Worm (Caenorhabditis elegans) whole organism, L4 larva: ENCODE measurements around the gene B0303.4.

Experiments
- R02D3.7 ChIP-seq: fragments of 150-350 bp; sonication (generic microtip); optimal IDR thresholded peaks from 3 replicates; lab custom pipeline; 2014; ENCODE audit warnings: missing biosample characterization, missing genetic modification characterization
- Y105C5A.15 ChIP-seq: fragments of 200-800 bp; sonication (Bioruptor generic); IDR thresholded peaks from 2 replicates; pipeline ENCODE4 v1.3.6; 2022; ENCODE audit warnings: missing genetic modification characterization, missing compliant biosample characterization
- Y75B8A.6 ChIP-seq: fragments of 200-800 bp; sonication (Bioruptor generic); IDR thresholded peaks from 2 replicates; pipeline ENCODE4 v1.3.6; 2022; ENCODE audit warnings: missing genetic modification reagents, missing genetic modification characterization, missing compliant biosample characterization
- aha-1 ChIP-seq: fragments of 150-350 bp; peaks from one replicate; lab custom pipeline; 2014; ENCODE audit warnings: missing biosample characterization, missing genetic modification characterization
- ama-1 ChIP-seq: fragments of 150-350 bp; optimal IDR thresholded peaks from 2 replicates; lab custom pipeline; 2014; ENCODE audit warnings: inconsistent platforms, mixed read lengths
- attf-4 ChIP-seq: sonication (generic microtip); optimal IDR thresholded peaks from 3 replicates; lab custom pipeline; 2017; ENCODE audit warnings: missing biosample characterization, missing genetic modification characterization
- ceh-28 ChIP-seq: fragments of 150-350 bp; optimal IDR thresholded peaks from 2 replicates; lab custom pipeline; 2014; ENCODE audit warnings: missing biosample characterization, missing genetic modification reagents, missing genetic modification characterization
- ctbp-1 ChIP-seq: fragments of 200-800 bp; sonication (Bioruptor generic); IDR thresholded peaks from 2 replicates; pipeline ENCODE4 v1.3.6; 2022; ENCODE audit warnings: missing genetic modification reagents, missing genetic modification characterization, missing compliant biosample characterization
- daf-16 ChIP-seq, 3 experiments: sonication (generic microtip); optimal IDR thresholded peaks; 2 replicates each; lab custom pipeline; 2016 to 2017; ENCODE audit warnings: missing genetic modification characterization in 3 of 3, missing genetic modification reagents in 3 of 3, mild to moderate bottlenecking in 2 of 3, missing compliant biosample characterization in 2 of 3, missing biosample characterization in 1 of 3, moderate library complexity in 1 of 3
- dmd-6 ChIP-seq: fragments of 200-800 bp; sonication (Bioruptor generic); IDR thresholded peaks from 2 replicates; pipeline ENCODE4 v1.3.6; 2022; ENCODE audit warnings: missing genetic modification reagents, missing genetic modification characterization, missing compliant biosample characterization
- dve-1 ChIP-seq: sonication (generic microtip); optimal IDR thresholded peaks from 2 replicates; lab custom pipeline; 2017; ENCODE audit warnings: antibody characterized with exemption, mild to moderate bottlenecking, missing genetic modification characterization, missing compliant biosample characterization; ENCODE audit not compliant: insufficient read depth
- hif-1 ChIP-seq, 2 experiments: sonication (generic microtip); optimal IDR thresholded peaks; 2 replicates each; lab custom pipeline; 2016 to 2017; ENCODE audit warnings: missing compliant biosample characterization in 2 of 2, missing genetic modification characterization in 2 of 2, missing genetic modification reagents in 2 of 2, missing genotype in 2 of 2, mild to moderate bottlenecking in 1 of 2
- hlh-11 ChIP-seq: fragments of 200-800 bp; sonication (Bioruptor generic); optimal IDR thresholded peaks from 2 replicates; lab custom pipeline; 2018; ENCODE audit warnings: mild to moderate bottlenecking, missing genetic modification characterization, missing compliant biosample characterization
- hlh-30 ChIP-seq: sonication (generic microtip); optimal IDR thresholded peaks from 2 replicates; lab custom pipeline; 2017; ENCODE audit warnings: antibody characterized with exemption, mild to moderate bottlenecking, missing genetic modification characterization, missing compliant biosample characterization; ENCODE audit not compliant: insufficient read depth
- jun-1 ChIP-seq: fragments of 150-350 bp; optimal IDR thresholded peaks from 2 replicates; lab custom pipeline; 2014; ENCODE audit warnings: missing biosample characterization, missing genetic modification reagents, missing genetic modification characterization
- lin-38 ChIP-seq: fragments of 200-800 bp; sonication (Bioruptor generic); IDR thresholded peaks from 2 replicates; pipeline ENCODE4 v1.3.6; 2022; ENCODE audit warnings: missing genetic modification reagents, missing genetic modification characterization, missing compliant biosample characterization
- lsy-2 ChIP-seq, 2 experiments: fragments of 150-350 bp in 1 of 2; sonication (generic microtip) in 1 of 2; optimal IDR thresholded peaks; 2 replicates each; lab custom pipeline; 2014 to 2017; ENCODE audit warnings: missing biosample characterization in 2 of 2, missing genetic modification characterization in 2 of 2
- madf-9 ChIP-seq: fragments of 200-800 bp; sonication (Bioruptor generic); conservative IDR thresholded peaks from 2 replicates; pipeline ENCODE4 v1.3.6; 2022; ENCODE audit warnings: missing genetic modification reagents, missing genetic modification characterization, missing compliant biosample characterization
- mep-1 ChIP-seq: fragments of 150-350 bp; sonication (generic microtip); optimal IDR thresholded peaks from 3 replicates; lab custom pipeline; 2014; ENCODE audit warnings: missing biosample characterization, missing genetic modification characterization
- mes-2 ChIP-seq: sonication (generic microtip); optimal IDR thresholded peaks from 2 replicates; lab custom pipeline; 2016; ENCODE audit warnings: missing genotype, mild to moderate bottlenecking, missing genetic modification characterization, missing compliant biosample characterization; ENCODE audit not compliant: poor library complexity, severe bottlenecking
- mxl-2 ChIP-seq: fragments of 200-800 bp; sonication (Bioruptor generic); conservative IDR thresholded peaks from 2 replicates; pipeline ENCODE4 v1.3.6; 2022; ENCODE audit warnings: missing genetic modification reagents, missing genetic modification characterization, missing compliant biosample characterization
- nhr-28 ChIP-seq: fragments of 150-350 bp; optimal IDR thresholded peaks from 2 replicates; lab custom pipeline; 2014; ENCODE audit warnings: missing biosample characterization, missing genetic modification characterization
- nhr-41 ChIP-seq: fragments of 200-800 bp; sonication (Bioruptor generic); IDR thresholded peaks from 2 replicates; pipeline ENCODE4 v1.3.6; 2022; ENCODE audit warnings: missing genetic modification reagents, missing genetic modification characterization, missing compliant biosample characterization
- nhr-6 ChIP-seq: fragments of 150-350 bp; optimal IDR thresholded peaks from 2 replicates; lab custom pipeline; 2014; ENCODE audit warnings: missing biosample characterization, missing genetic modification characterization
- pha-4 ChIP-seq, 2 experiments: fragments of 150-350 bp in 1 of 2; fragments of 200-800 bp in 1 of 2; sonication (Bioruptor generic) in 1 of 2; IDR thresholded peaks in 1 of 2; optimal IDR thresholded peaks in 1 of 2; 2 replicates each; pipeline versions ENCODE4 v1.3.6 to Lab custom; 2014 to 2022; ENCODE audit warnings: missing genetic modification characterization in 2 of 2, missing genetic modification reagents in 2 of 2, missing biosample characterization in 1 of 2, missing compliant biosample characterization in 1 of 2
- saeg-2 ChIP-seq: fragments of 200-800 bp; sonication (Bioruptor generic); IDR thresholded peaks from 2 replicates; pipeline ENCODE4 v1.3.6; 2022; ENCODE audit warnings: missing genetic modification reagents, missing genetic modification characterization, missing compliant biosample characterization
- set-16 ChIP-seq: fragments of 200-800 bp; sonication (Bioruptor generic); IDR thresholded peaks from 2 replicates; pipeline ENCODE4 v1.3.6; 2022; ENCODE audit warnings: missing genetic modification reagents, missing genetic modification characterization, missing compliant biosample characterization
- skn-1 ChIP-seq: fragments of 150-350 bp; optimal IDR thresholded peaks from 2 replicates; lab custom pipeline; 2014; ENCODE audit warnings: missing biosample characterization, missing genetic modification characterization
- snpc-4 ChIP-seq: fragments of 150-350 bp; optimal IDR thresholded peaks from 2 replicates; lab custom pipeline; 2014; ENCODE audit warnings: missing biosample characterization, missing genetic modification characterization
- tra-1 ChIP-seq: fragments of 200-800 bp; sonication (Bioruptor generic); IDR thresholded peaks from 2 replicates; pipeline ENCODE4 v1.3.6; 2022; ENCODE audit warnings: missing genetic modification reagents, missing genetic modification characterization, missing compliant biosample characterization
- unc-130 ChIP-seq: sonication (generic microtip); optimal IDR thresholded peaks from 2 replicates; lab custom pipeline; 2016; ENCODE audit warnings: missing genetic modification reagents, missing genetic modification characterization, missing compliant biosample characterization
- unc-62 ChIP-seq, 3 experiments: fragments of 150-350 bp in 1 of 3; sonication (generic microtip); optimal IDR thresholded peaks in 2 of 3; peaks in 1 of 3; 1 replicate in 1 of 3; 2 replicates in 2 of 3; lab custom pipeline; 2014 to 2017; ENCODE audit warnings: missing biosample characterization in 3 of 3, missing genetic modification characterization in 3 of 3, missing genetic modification reagents in 3 of 3, missing genotype in 1 of 3

B0303.4 gene

ce11 chrIII:8688438-8688946 is 1.2 kb upstream of the B0303.4 start, which contains the start of gene hadb-1 (continued):
- TF ChIP-seq hlh-30 = peak; percentile 81
- TF ChIP-seq ceh-28 = peak; percentile 25
- no peak for TF ChIP-seq madf-9 (GFP tag; lab: Robert Waterston, UW)
- no peak for TF ChIP-seq daf-16 (GFP tag; optimal IDR thresholded peaks at IDR 0.05; lab: Kevin White, UChicago)
- peak; percentile 77 for TF ChIP-seq daf-16 (tag; optimal IDR thresholded peaks at IDR 0.05; lab: Kevin White, UChicago)
- no peak for TF ChIP-seq Y105C5A.15

- TF ChIP-seq set-16 (GFP tag; lab: Robert Waterston, UW) (no peak), nhr-41 (no peak), unc-130 (GFP tag; lab: Kevin White, UChicago) (peak; percentile 45)
Observed at ce11 chrIII:8689143-8689542, 507 bp upstream of the B0303.4 start.

- TF ChIP-seq hlh-30 = no peak
- TF ChIP-seq ama-1 = peak; percentile 17
- TF ChIP-seq Y75B8A.6 = no peak
Observed at ce11 chrIII:8693322-8693721, 3.7 kb downstream of the B0303.4 start, which contains the start of gene B0303.7. TSS of gene B0303.7 (plus strand) at chrIII:8693622.

ce11 chrIII:8696680-8697079 is 7.0 kb downstream of the B0303.4 start:
- TF ChIP-seq mep-1 (tag; lab: Kevin White, UChicago) = peak; percentile 30
- TF ChIP-seq ctbp-1 (GFP tag; lab: Robert Waterston, UW) = no peak
- TF ChIP-seq dmd-6 (GFP tag; lab: Robert Waterston, UW) = peak; percentile 54
- peak; percentile 47 for TF ChIP-seq hlh-30
- peak; percentile 48 for TF ChIP-seq nhr-6 (tag; lab: Kevin White, UChicago)
- TF ChIP-seq lin-38 (GFP tag; lab: Robert Waterston, UW) = 0 out of 2 replicates have a peak, but pooled peaks have one; percentile 8
- TF ChIP-seq dve-1 (tag; lab: Kevin White, UChicago) = peak; percentile 68
- TF ChIP-seq R02D3.7 (tag; lab: Kevin White, UChicago) = no peak
- peak; percentile 94 for TF ChIP-seq nhr-28 (tag; lab: Kevin White, UChicago)
- TF ChIP-seq mes-2 (tag; lab: Kevin White, UChicago) = peak; percentile 61
- TF ChIP-seq saeg-2 = no peak
- TF ChIP-seq skn-1 = no peak
- peak; percentile 53 for TF ChIP-seq hlh-11
- no peak for TF ChIP-seq snpc-4
- no peak for TF ChIP-seq daf-16 (GFP tag; optimal IDR thresholded peaks at IDR 0.05; lab: Kevin White, UChicago)
- peak; percentile 21 for TF ChIP-seq daf-16 (tag; optimal IDR thresholded peaks at IDR 0.05; lab: Kevin White, UChicago)
- TF ChIP-seq lsy-2 (tag; optimal IDR thresholded peaks at IDR 0.05; lab: Kevin White, UChicago) = peak in 1 of 2 experiments; percentile 71
- no peak for TF ChIP-seq pha-4 (GFP tag; IDR thresholded peaks at IDR 0.05; lab: Robert Waterston, UW)
- TF ChIP-seq pha-4 (tag; optimal IDR thresholded peaks at IDR 0.05; lab: Kevin White, UChicago) = peak; percentile 28
- TF ChIP-seq jun-1 (tag; lab: Kevin White, UChicago) = no peak
- TF ChIP-seq hif-1 (tag; optimal IDR thresholded peaks at IDR 0.05; lab: Kevin White, UChicago) = peak in 1 of 2 experiments; percentile 12
- no peak for TF ChIP-seq mxl-2 (GFP tag; lab: Robert Waterston, UW)
- TF ChIP-seq unc-62 (GFP tag; optimal IDR thresholded peaks at IDR 0.05 in 1 of 2; lab: Kevin White, UChicago) = no peak
- TF ChIP-seq unc-62 (tag; optimal IDR thresholded peaks at IDR 0.05; lab: Kevin White, UChicago) = no peak

ce11 chrIII:8697268-8697907 is 7.7 kb downstream of the B0303.4 start:
- TF ChIP-seq attf-4 = no peak
- TF ChIP-seq tra-1 (GFP tag; lab: Robert Waterston, UW) = no peak
- peak; percentile 88 for TF ChIP-seq aha-1 (tag; lab: Kevin White, UChicago)
- peak in 1 of 2 experiments; percentile 98 for TF ChIP-seq unc-62 (GFP tag; optimal IDR thresholded peaks at IDR 0.05 in 1 of 2; lab: Kevin White, UChicago)
- no peak for TF ChIP-seq unc-62 (tag; optimal IDR thresholded peaks at IDR 0.05; lab: Kevin White, UChicago)
